Worm (Caenorhabditis elegans) whole organism, young adult: ENCODE measurements around the gene Y38C1AA.7.

ENCODE experiments used
- B0019.2 ChIP-seq: fragments of 200-800 bp; sonication (Bioruptor generic); conservative IDR thresholded peaks from 2 replicates; pipeline ENCODE4 v1.3.6; 2022; ENCODE audit warnings: missing genetic modification reagents, missing genetic modification characterization, missing compliant biosample characterization
- B0336.3 ChIP-seq: fragments of 200-800 bp; sonication (Bioruptor generic); IDR thresholded peaks from 2 replicates; pipeline ENCODE4 v1.3.6; 2022; ENCODE audit warnings: missing genetic modification characterization, missing compliant biosample characterization
- C06A6.2 ChIP-seq: fragments of 200-800 bp; sonication (Bioruptor generic); conservative IDR thresholded peaks from 2 replicates; pipeline ENCODE4 v1.3.6; 2022; ENCODE audit warnings: missing genetic modification characterization, missing compliant biosample characterization
- D2030.7 ChIP-seq: fragments of 200-800 bp; sonication (Bioruptor generic); IDR thresholded peaks from 2 replicates; pipeline ENCODE4 v1.3.6; 2022; ENCODE audit warnings: missing genetic modification reagents, missing genetic modification characterization, missing compliant biosample characterization
- F10E7.11 ChIP-seq: sonication (generic microtip); optimal IDR thresholded peaks from 2 replicates; lab custom pipeline; 2017; ENCODE audit warnings: mild to moderate bottlenecking, missing genetic modification characterization, moderate library complexity, missing compliant biosample characterization
- F37B4.10 ChIP-seq: fragments of 200-800 bp; sonication (Bioruptor generic); IDR thresholded peaks from 2 replicates; pipeline ENCODE4 v1.3.6; 2022; ENCODE audit warnings: missing genetic modification characterization, missing compliant biosample characterization
- F39B2.1 ChIP-seq: fragments of 200-800 bp; sonication (Bioruptor generic); IDR thresholded peaks from 2 replicates; pipeline ENCODE4 v1.3.6; 2022; ENCODE audit warnings: missing genetic modification reagents, missing genetic modification characterization, missing compliant biosample characterization
- Y53G8AR.9 ChIP-seq: fragments of 200-800 bp; sonication (Bioruptor generic); conservative IDR thresholded peaks from 2 replicates; pipeline ENCODE4 v1.3.6; 2022; ENCODE audit warnings: missing genetic modification reagents, missing genetic modification characterization, missing compliant biosample characterization
- Y56A3A.18 ChIP-seq: fragments of 200-800 bp; sonication (Bioruptor generic); IDR thresholded peaks from 2 replicates; pipeline ENCODE4 v1.3.6; 2022; ENCODE audit warnings: missing genetic modification reagents, missing genetic modification characterization, missing compliant biosample characterization
- Y67H2A.10 ChIP-seq: fragments of 200-800 bp; sonication (Bioruptor generic); conservative IDR thresholded peaks from 2 replicates; pipeline ENCODE4 v1.3.6; 2022; ENCODE audit warnings: missing genetic modification reagents, missing genetic modification characterization, missing compliant biosample characterization
- Y95B8A.8 ChIP-seq: fragments of 200-800 bp; sonication (Bioruptor generic); IDR thresholded peaks from 2 replicates; pipeline ENCODE4 v1.3.6; 2022; ENCODE audit warnings: missing genetic modification reagents, missing genetic modification characterization, missing compliant biosample characterization
- ZK185.1 ChIP-seq: sonication (generic microtip); optimal IDR thresholded peaks from 2 replicates; lab custom pipeline; 2016; ENCODE audit warnings: mild to moderate bottlenecking, missing genetic modification characterization, missing compliant biosample characterization; ENCODE audit not compliant: poor library complexity, severe bottlenecking
- attf-5 ChIP-seq: fragments of 200-800 bp; sonication (Bioruptor generic); optimal IDR thresholded peaks from 2 replicates; lab custom pipeline; 2018; ENCODE audit warnings: mild to moderate bottlenecking, missing genetic modification characterization, missing compliant biosample characterization
- bed-2 ChIP-seq: fragments of 200-800 bp; sonication (Bioruptor generic); IDR thresholded peaks from 2 replicates; pipeline ENCODE4 v1.3.6; 2022; ENCODE audit warnings: missing genetic modification reagents, missing genetic modification characterization, missing compliant biosample characterization
- cebp-1 ChIP-seq, 2 experiments: fragments of 200-800 bp in 1 of 2; sonication (Bioruptor generic) in 1 of 2; sonication (generic microtip) in 1 of 2; IDR thresholded peaks in 1 of 2; optimal IDR thresholded peaks in 1 of 2; 2 replicates each; pipeline versions ENCODE4 v1.3.6 to Lab custom; 2017 to 2022; ENCODE audit warnings: missing compliant biosample characterization in 2 of 2, missing genetic modification characterization in 2 of 2, mild to moderate bottlenecking in 1 of 2, missing genetic modification reagents in 1 of 2, moderate library complexity in 1 of 2
- cebp-2 ChIP-seq: fragments of 200-800 bp; sonication (Bioruptor generic); IDR thresholded peaks from 2 replicates; pipeline ENCODE4 v1.3.6; 2022; ENCODE audit warnings: missing genetic modification characterization, missing compliant biosample characterization
- ceh-100 ChIP-seq: fragments of 200-800 bp; sonication (Bioruptor generic); IDR thresholded peaks from 2 replicates; pipeline ENCODE4 v1.3.6; 2022; ENCODE audit warnings: missing genetic modification reagents, missing genetic modification characterization, missing compliant biosample characterization
- ceh-27 ChIP-seq: fragments of 200-800 bp; sonication (Bioruptor generic); optimal IDR thresholded peaks from 2 replicates; lab custom pipeline; 2018; ENCODE audit warnings: mild to moderate bottlenecking, missing genetic modification characterization, moderate library complexity, missing compliant biosample characterization
- dox-1 ChIP-seq: fragments of 200-800 bp; sonication (Bioruptor generic); IDR thresholded peaks from 2 replicates; pipeline ENCODE4 v1.3.6; 2022; ENCODE audit warnings: missing genetic modification reagents, missing genetic modification characterization, missing compliant biosample characterization
- egl-44 ChIP-seq: fragments of 200-800 bp; sonication (Bioruptor generic); IDR thresholded peaks from 2 replicates; pipeline ENCODE4 v1.3.6; 2022; ENCODE audit warnings: missing genetic modification reagents, missing genetic modification characterization, missing compliant biosample characterization
- egrh-3 ChIP-seq: fragments of 200-800 bp; sonication (Bioruptor generic); IDR thresholded peaks from 2 replicates; pipeline ENCODE4 v1.3.6; 2022; ENCODE audit warnings: missing genetic modification reagents, missing genetic modification characterization, missing compliant biosample characterization
- ekl-4 ChIP-seq: fragments of 200-800 bp; sonication (Bioruptor generic); IDR thresholded peaks from 2 replicates; pipeline ENCODE4 v1.3.6; 2022; ENCODE audit warnings: missing genetic modification reagents, missing genetic modification characterization, missing compliant biosample characterization
- fkh-3 ChIP-seq: sonication (generic microtip); optimal IDR thresholded peaks from 2 replicates; lab custom pipeline; 2016; ENCODE audit warnings: mild to moderate bottlenecking, missing genetic modification characterization, missing compliant biosample characterization
- him-1 ChIP-seq: sonication (generic microtip); optimal IDR thresholded peaks from 2 replicates; lab custom pipeline; 2016; ENCODE audit warnings: missing genotype, missing genetic modification reagents, missing genetic modification characterization, missing compliant biosample characterization
- hrde-1 ChIP-seq: sonication (generic microtip); optimal IDR thresholded peaks from 2 replicates; lab custom pipeline; 2016; ENCODE audit warnings: missing genetic modification characterization, mild to moderate bottlenecking, missing compliant biosample characterization, moderate library complexity, missing genotype, missing genetic modification reagents, borderline replicate concordance
- lin-40 ChIP-seq: sonication (generic microtip); optimal IDR thresholded peaks from 2 replicates; lab custom pipeline; 2016; ENCODE audit warnings: missing genetic modification characterization, mild to moderate bottlenecking, missing compliant biosample characterization, missing genotype, missing genetic modification reagents
- lin-54 ChIP-seq: fragments of 200-800 bp; sonication (Bioruptor generic); optimal IDR thresholded peaks from 2 replicates; lab custom pipeline; 2018; ENCODE audit warnings: mild to moderate bottlenecking, missing genetic modification characterization, missing compliant biosample characterization
- lir-1 ChIP-seq: fragments of 200-800 bp; sonication (Bioruptor generic); conservative IDR thresholded peaks from 2 replicates; pipeline ENCODE4 v1.3.6; 2022; ENCODE audit warnings: missing genetic modification reagents, missing genetic modification characterization, missing compliant biosample characterization
- lsy-27 ChIP-seq: sonication (generic microtip); optimal IDR thresholded peaks from 2 replicates; lab custom pipeline; 2017; ENCODE audit warnings: missing genetic modification characterization, mild to moderate bottlenecking, missing compliant biosample characterization, antibody characterized with exemption, missing genotype, borderline replicate concordance; ENCODE audit not compliant: insufficient read depth
- madf-10 ChIP-seq: sonication (generic microtip); optimal IDR thresholded peaks from 2 replicates; lab custom pipeline; 2016; ENCODE audit warnings: mild to moderate bottlenecking, missing genetic modification characterization, missing compliant biosample characterization
- mel-28 ChIP-seq: sonication (generic microtip); optimal IDR thresholded peaks from 2 replicates; lab custom pipeline; 2016; ENCODE audit warnings: borderline replicate concordance, mild to moderate bottlenecking, missing genetic modification characterization, missing compliant biosample characterization
- mes-4 ChIP-seq: sonication (generic microtip); optimal IDR thresholded peaks from 2 replicates; lab custom pipeline; 2016; ENCODE audit warnings: missing genotype, missing genetic modification characterization, missing compliant biosample characterization
- mxl-1 ChIP-seq: sonication (generic microtip); optimal IDR thresholded peaks from 2 replicates; lab custom pipeline; 2016; ENCODE audit warnings: missing genetic modification characterization, missing compliant biosample characterization
- nfya-2 ChIP-seq: fragments of 200-800 bp; sonication (Bioruptor generic); IDR thresholded peaks from 2 replicates; pipeline ENCODE4 v1.3.6; 2022; ENCODE audit warnings: missing genetic modification reagents, missing genetic modification characterization, missing compliant biosample characterization
- nhr-120 ChIP-seq: fragments of 200-800 bp; sonication (Bioruptor generic); IDR thresholded peaks from 2 replicates; pipeline ENCODE4 v1.3.6; 2022; ENCODE audit warnings: missing genetic modification characterization, missing compliant biosample characterization
- nhr-80 ChIP-seq: sonication (generic microtip); optimal IDR thresholded peaks from 2 replicates; lab custom pipeline; 2016; ENCODE audit warnings: missing genetic modification characterization, missing compliant biosample characterization
- rec-8 ChIP-seq, 2 experiments: sonication (generic microtip); optimal IDR thresholded peaks; 2 replicates each; lab custom pipeline; 2016; ENCODE audit warnings: mild to moderate bottlenecking in 2 of 2, missing genetic modification characterization in 2 of 2, missing genetic modification reagents in 2 of 2, missing genotype in 2 of 2, missing biosample characterization in 1 of 2, missing compliant biosample characterization in 1 of 2, moderate library complexity in 1 of 2
- sdz-38 ChIP-seq: sonication (generic microtip); optimal IDR thresholded peaks from 2 replicates; lab custom pipeline; 2016; ENCODE audit warnings: missing genotype, missing genetic modification characterization, missing compliant biosample characterization
- sea-2 ChIP-seq: fragments of 200-800 bp; sonication (Bioruptor generic); IDR thresholded peaks from 2 replicates; pipeline ENCODE4 v1.3.6; 2022; ENCODE audit warnings: missing genetic modification characterization, missing compliant biosample characterization
- somi-1 ChIP-seq: fragments of 200-800 bp; sonication (Bioruptor generic); optimal IDR thresholded peaks from 2 replicates; lab custom pipeline; 2018; ENCODE audit warnings: mild to moderate bottlenecking, missing genetic modification characterization, missing compliant biosample characterization
- tbx-9 ChIP-seq: sonication (generic microtip); optimal IDR thresholded peaks from 2 replicates; lab custom pipeline; 2016; ENCODE audit warnings: borderline replicate concordance, missing genetic modification characterization, inconsistent platforms, missing compliant biosample characterization
- unc-130 ChIP-seq: sonication (generic microtip); optimal IDR thresholded peaks from 2 replicates; lab custom pipeline; 2016; ENCODE audit warnings: missing genetic modification reagents, missing genetic modification characterization, missing compliant biosample characterization
- unc-62 ChIP-seq: fragments of 150-350 bp; optimal IDR thresholded peaks from 2 replicates; lab custom pipeline; 2014; ENCODE audit warnings: missing biosample characterization, missing genetic modification reagents, missing genetic modification characterization
- zfh-2 ChIP-seq: fragments of 200-800 bp; sonication (Bioruptor generic); conservative IDR thresholded peaks from 2 replicates; pipeline ENCODE4 v1.3.6; 2022; ENCODE audit warnings: missing genetic modification reagents, missing genetic modification characterization, missing compliant biosample characterization
- zim-3 ChIP-seq: sonication (generic microtip); optimal IDR thresholded peaks from 2 replicates; lab custom pipeline; 2017; ENCODE audit warnings: mild to moderate bottlenecking, missing genetic modification characterization, moderate library complexity, missing compliant biosample characterization
- ztf-18 ChIP-seq: sonication (generic microtip); optimal IDR thresholded peaks from 2 replicates; lab custom pipeline; 2016; ENCODE audit warnings: missing genotype, mild to moderate bottlenecking, missing genetic modification characterization, missing compliant biosample characterization

Gene Y38C1AA.7

ce11 chrIV:143807-144371, 14.9 kb upstream of the Y38C1AA.7 start:
- peak; percentile 75 for TF ChIP-seq mxl-1 (tag; lab: Kevin White, UChicago)
- TF ChIP-seq Y56A3A.18 (GFP tag; lab: Robert Waterston, UW), result 0 out of 2 replicates have a peak, but pooled peaks have one; percentile 54
- TF ChIP-seq bed-2, result 0 out of 2 replicates have a peak, but pooled peaks have one; percentile 8
- TF ChIP-seq ekl-4, result peak; percentile 75
- peak; percentile 43; the same call in 1 of the 2 replicates for TF ChIP-seq egrh-3 (GFP tag; lab: Robert Waterston, UW)
- TF ChIP-seq ceh-100 (GFP tag; lab: Robert Waterston, UW), result peak; percentile 20; the same call in 1 of the 2 replicates
- no peak for TF ChIP-seq unc-62 (GFP tag; lab: Kevin White, UChicago)
- peak; percentile 0 for TF ChIP-seq hrde-1
- TF ChIP-seq D2030.7 (GFP tag; lab: Robert Waterston, UW), result peak; percentile 76
- TF ChIP-seq rec-8 (tag; optimal IDR thresholded peaks at IDR 0.05; lab: Kevin White, UChicago), result peak; percentile 21 to 48
- TF ChIP-seq attf-5 (GFP tag; lab: Kevin White, UChicago), result peak; percentile 58
- TF ChIP-seq unc-130 (GFP tag; lab: Kevin White, UChicago), result peak; percentile 22
- TF ChIP-seq F37B4.10 (GFP tag; lab: Robert Waterston, UW), result 0 out of 2 replicates have a peak, but pooled peaks have one; percentile 78
- no peak for TF ChIP-seq ZK185.1 (tag; lab: Kevin White, UChicago)
- no peak for TF ChIP-seq F39B2.1 (GFP tag; lab: Robert Waterston, UW)
- peak; percentile 97 for TF ChIP-seq zim-3 (tag; lab: Kevin White, UChicago)
- no peak for TF ChIP-seq B0019.2 (GFP tag; lab: Robert Waterston, UW)
- no peak for TF ChIP-seq sea-2 (GFP tag; lab: Robert Waterston, UW)
- no peak for TF ChIP-seq tbx-9 (tag; lab: Kevin White, UChicago)
- no peak for TF ChIP-seq Y67H2A.10 (GFP tag; lab: Robert Waterston, UW)
- TF ChIP-seq B0336.3 (GFP tag; lab: Robert Waterston, UW), result no peak
- TF ChIP-seq lsy-27 (tag; lab: Kevin White, UChicago), result peak; percentile 30
- no peak for TF ChIP-seq sdz-38 (tag; lab: Kevin White, UChicago)
- peak; percentile 35 for TF ChIP-seq mes-4 (tag; lab: Kevin White, UChicago)
- TF ChIP-seq nhr-80 (tag; lab: Kevin White, UChicago), result no peak
- peak; percentile 64 for TF ChIP-seq ztf-18
- TF ChIP-seq Y53G8AR.9 (GFP tag; lab: Robert Waterston, UW), result no peak
- TF ChIP-seq fkh-3, result no peak
- peak; percentile 53 for TF ChIP-seq lin-54 (GFP tag; lab: Kevin White, UChicago)
- TF ChIP-seq nfya-2 (GFP tag; lab: Robert Waterston, UW), result no peak
- TF ChIP-seq dox-1 (GFP tag; lab: Robert Waterston, UW), result peak; percentile 86
- TF ChIP-seq him-1 (tag; lab: Kevin White, UChicago), result peak; percentile 94
- TF ChIP-seq somi-1, result no peak
- TF ChIP-seq ceh-27 (GFP tag; lab: Kevin White, UChicago), result peak; percentile 79
- 0 out of 2 replicates have a peak, but pooled peaks have one; percentile 49 for TF ChIP-seq cebp-1 (GFP tag; IDR thresholded peaks at IDR 0.05; lab: Robert Waterston, UW)
- no peak for TF ChIP-seq cebp-1 (tag; optimal IDR thresholded peaks at IDR 0.05; lab: Kevin White, UChicago)
- TF ChIP-seq lin-40, result no peak
- TF ChIP-seq Y95B8A.8 (GFP tag; lab: Robert Waterston, UW), result 0 out of 2 replicates have a peak, but pooled peaks have one; percentile 56
- TF ChIP-seq C06A6.2 (GFP tag; lab: Robert Waterston, UW), result 0 out of 2 replicates have a peak, but pooled peaks have one; percentile 38
- TF ChIP-seq madf-10, result peak; percentile 76
- peak; percentile 55; the same call in 1 of the 2 replicates for TF ChIP-seq cebp-2
- 0 out of 2 replicates have a peak, but pooled peaks have one; percentile 4 for TF ChIP-seq nhr-120
- TF ChIP-seq egl-44 (GFP tag; lab: Robert Waterston, UW), result peak; percentile 84
- TF ChIP-seq F10E7.11, result peak; percentile 58
- no peak for TF ChIP-seq mel-28 (tag; lab: Kevin White, UChicago)
- TF ChIP-seq lir-1 (GFP tag; lab: Robert Waterston, UW), result 0 out of 2 replicates have a peak, but pooled peaks have one; percentile 14
- TF ChIP-seq zfh-2 (GFP tag; lab: Robert Waterston, UW), result peak; percentile 71
